Fruit fly (Drosophila melanogaster) whole organism, embryonic: ENCODE data around the gene CG34330.

ENCODE experiments used
- Aef1 ChIP-seq: fragments of 200-800 bp; sonication (Bioruptor generic); IDR thresholded peaks from 3 replicates; pipeline ENCODE4 v1.3.6; 2022; ENCODE audit warnings: missing biosample characterization, missing genetic modification characterization
- B-H1 ChIP-seq: fragments of 200-800 bp; sonication (Bioruptor generic); IDR thresholded peaks from 3 replicates; pipeline ENCODE4 v1.3.6; 2022; ENCODE audit warnings: missing biosample characterization, missing genetic modification characterization
- BtbVII ChIP-seq: fragments of 200-800 bp; sonication (Bioruptor generic); optimal IDR thresholded peaks from 3 replicates; lab custom pipeline; 2017; ENCODE audit warnings: missing biosample characterization, mild to moderate bottlenecking, missing genetic modification characterization
- Bteb2 ChIP-seq: fragments of 200-800 bp; sonication (Bioruptor generic); optimal IDR thresholded peaks from 2 replicates; lab custom pipeline; 2016; ENCODE audit warnings: missing biosample characterization, missing genetic modification characterization
- CG11723 ChIP-seq: fragments of 200-800 bp; sonication (Bioruptor generic); optimal IDR thresholded peaks from 2 replicates; lab custom pipeline; 2017; ENCODE audit warnings: missing biosample characterization, mild to moderate bottlenecking, missing genetic modification characterization
- CG12659 ChIP-seq: fragments of 200-800 bp; sonication (Bioruptor generic); optimal IDR thresholded peaks from 3 replicates; lab custom pipeline; 2017; ENCODE audit warnings: mild to moderate bottlenecking, missing biosample characterization, missing genetic modification reagents, missing genetic modification characterization
- CG14050 ChIP-seq: fragments of 200-800 bp; sonication (Bioruptor generic); IDR thresholded peaks from 3 replicates; pipeline ENCODE4 v1.3.6; 2022; ENCODE audit warnings: missing biosample characterization, missing genetic modification characterization
- CG15269 ChIP-seq: fragments of 200-800 bp; sonication (Bioruptor generic); optimal IDR thresholded peaks from 2 replicates; lab custom pipeline; 2018; ENCODE audit warnings: missing biosample characterization, mild to moderate bottlenecking, missing genetic modification characterization, moderate library complexity
- CG1603 ChIP-seq: fragments of 200-800 bp; sonication (Bioruptor generic); optimal IDR thresholded peaks from 2 replicates; lab custom pipeline; 2019; ENCODE audit warnings: missing biosample characterization, mild to moderate bottlenecking, missing genetic modification characterization, moderate library complexity
- CG17186 ChIP-seq: fragments of 200-800 bp; sonication (Bioruptor generic); optimal IDR thresholded peaks from 3 replicates; lab custom pipeline; 2017; ENCODE audit warnings: missing biosample characterization, missing genetic modification reagents, missing genetic modification characterization
- CG17385 ChIP-seq: fragments of 200-800 bp; sonication (Bioruptor generic); optimal IDR thresholded peaks from 3 replicates; lab custom pipeline; 2018; ENCODE audit warnings: missing biosample characterization, mild to moderate bottlenecking, missing genetic modification characterization
- CG17568 ChIP-seq: fragments of 200-800 bp; sonication (Bioruptor generic); optimal IDR thresholded peaks from 2 replicates; lab custom pipeline; 2018; ENCODE audit warnings: missing biosample characterization, mild to moderate bottlenecking, missing genetic modification characterization, moderate library complexity
- CG17612 ChIP-seq: fragments of 200-800 bp; sonication (Bioruptor generic); IDR thresholded peaks from 2 replicates; pipeline ENCODE4 v1.3.6; 2022; ENCODE audit warnings: missing biosample characterization, missing genetic modification characterization
- CG17829 ChIP-seq: fragments of 200-800 bp; optimal IDR thresholded peaks from 2 replicates; lab custom pipeline; 2019; ENCODE audit warnings: missing biosample characterization, mild to moderate bottlenecking, missing genetic modification characterization, moderate library complexity
- CG1832 ChIP-seq: fragments of 200-800 bp; sonication (Bioruptor generic); optimal IDR thresholded peaks from 2 replicates; lab custom pipeline; 2017; ENCODE audit warnings: missing biosample characterization, mild to moderate bottlenecking, missing genetic modification characterization, inconsistent platforms
- CG2889 ChIP-seq: fragments of 200-800 bp; sonication (Bioruptor generic); IDR thresholded peaks from 3 replicates; pipeline ENCODE4 v1.3.6; 2022; ENCODE audit warnings: missing biosample characterization, missing genetic modification characterization
- CG32767 ChIP-seq: fragments of 200-800 bp; sonication (Bioruptor generic); IDR thresholded peaks from 2 replicates; pipeline ENCODE4 v1.3.6; 2022; ENCODE audit warnings: missing biosample characterization, missing genetic modification characterization
- CG3407 ChIP-seq: fragments of 200-800 bp; sonication (Bioruptor generic); optimal IDR thresholded peaks from 2 replicates; lab custom pipeline; 2018; ENCODE audit warnings: missing biosample characterization, mild to moderate bottlenecking, missing genetic modification characterization
- CG34422 ChIP-seq: fragments of 200-800 bp; sonication (Bioruptor generic); IDR thresholded peaks from 3 replicates; pipeline ENCODE4 v1.3.6; 2022; ENCODE audit warnings: missing biosample characterization, missing genetic modification characterization
- CG5245 ChIP-seq: fragments of 200-800 bp; sonication (Bioruptor generic); optimal IDR thresholded peaks from 3 replicates; lab custom pipeline; 2016; ENCODE audit warnings: missing biosample characterization, missing genetic modification characterization
- CG6175 ChIP-seq: fragments of 200-800 bp; sonication (Bioruptor generic); IDR thresholded peaks from 3 replicates; pipeline ENCODE4 v1.3.6; 2022; ENCODE audit warnings: missing biosample characterization, missing genetic modification characterization
- CG6683 ChIP-seq: fragments of 200-800 bp; sonication (Bioruptor generic); optimal IDR thresholded peaks from 2 replicates; lab custom pipeline; 2017; ENCODE audit warnings: missing biosample characterization, mild to moderate bottlenecking, missing genetic modification characterization, missing genetic modification reagents
- CG8290 ChIP-seq, 3 experiments: fragments of 200-800 bp; sonication (Bioruptor generic); optimal IDR thresholded peaks; 2 replicates each; lab custom pipeline; 2016 to 2019; ENCODE audit warnings: missing biosample characterization in 3 of 3, missing genetic modification characterization in 3 of 3, mild to moderate bottlenecking in 2 of 3, moderate library complexity in 1 of 3
- CG9876 ChIP-seq: fragments of 200-800 bp; sonication (Bioruptor generic); optimal IDR thresholded peaks from 2 replicates; lab custom pipeline; 2016; ENCODE audit warnings: missing biosample characterization, missing genetic modification characterization
- Dbx ChIP-seq: fragments of 200-800 bp; sonication (Bioruptor generic); IDR thresholded peaks from 3 replicates; pipeline ENCODE4 v1.3.6; 2022; ENCODE audit warnings: missing biosample characterization, missing genetic modification characterization
- Dfd ChIP-seq, 2 experiments: fragments of >200 bp; optimal IDR thresholded peaks; 2 replicates each; lab custom pipeline; 2017; ENCODE audit warnings: missing biosample characterization in 2 of 2, missing genetic modification characterization in 2 of 2
- HHEX ChIP-seq: fragments of 200-800 bp; sonication (Bioruptor generic); optimal IDR thresholded peaks from 3 replicates; lab custom pipeline; 2017; ENCODE audit warnings: missing biosample characterization, mild to moderate bottlenecking, missing genetic modification characterization, missing genetic modification reagents
- Med ChIP-seq: fragments of 200-800 bp; sonication (Bioruptor generic); peaks from one replicate; lab custom pipeline; 2016; ENCODE audit warnings: missing biosample characterization, missing genetic modification characterization, mild to moderate bottlenecking, inconsistent platforms, moderate library complexity
- NfI ChIP-seq: fragments of 200-800 bp; sonication (Bioruptor generic); optimal IDR thresholded peaks from 3 replicates; lab custom pipeline; 2018; ENCODE audit warnings: missing biosample characterization, mild to moderate bottlenecking, missing genetic modification characterization, moderate library complexity
- Oaz ChIP-seq: fragments of 200-800 bp; sonication (Bioruptor generic); IDR thresholded peaks from 2 replicates; pipeline ENCODE4 v1.3.6; 2022; ENCODE audit warnings: missing biosample characterization, missing genetic modification characterization
- Ptx1 ChIP-seq: fragments of 200-800 bp; sonication (Bioruptor generic); IDR thresholded peaks from 2 replicates; pipeline ENCODE4 v1.3.6; 2022; ENCODE audit warnings: missing biosample characterization, missing genetic modification characterization
- Rfx ChIP-seq: fragments of 200-800 bp; sonication (Bioruptor generic); IDR thresholded peaks from 2 replicates; pipeline ENCODE4 v1.3.6; 2022; ENCODE audit warnings: missing biosample characterization, missing genetic modification characterization
- Xrp1 ChIP-seq: fragments of 200-800 bp; sonication (Bioruptor generic); IDR thresholded peaks from 2 replicates; pipeline ENCODE4 v1.3.6; 2022; ENCODE audit warnings: missing biosample characterization, missing genetic modification characterization
- bigmax ChIP-seq: fragments of 200-800 bp; sonication (Bioruptor generic); optimal IDR thresholded peaks from 2 replicates; lab custom pipeline; 2018; ENCODE audit warnings: missing biosample characterization, mild to moderate bottlenecking, missing genetic modification characterization
- chn ChIP-seq: fragments of 200-800 bp; sonication (Bioruptor generic); optimal IDR thresholded peaks from 2 replicates; lab custom pipeline; 2016; ENCODE audit warnings: missing biosample characterization, missing genetic modification characterization
- grau ChIP-seq: fragments of 200-800 bp; optimal IDR thresholded peaks from 3 replicates; lab custom pipeline; 2019; ENCODE audit warnings: missing biosample characterization, mild to moderate bottlenecking, missing genetic modification characterization, moderate library complexity
- knrl ChIP-seq: fragments of 200-800 bp; sonication (Bioruptor generic); IDR thresholded peaks from 3 replicates; pipeline ENCODE4 v1.3.6; 2022; ENCODE audit warnings: missing biosample characterization, missing genetic modification characterization; ENCODE audit not compliant: partially characterized antibody
- lmd ChIP-seq: fragments of 200-800 bp; sonication (Bioruptor generic); IDR thresholded peaks from 2 replicates; pipeline ENCODE4 v1.3.6; 2022; ENCODE audit warnings: missing biosample characterization, missing genetic modification characterization
- nerfin-1 ChIP-seq: fragments of 200-800 bp; sonication (Bioruptor generic); optimal IDR thresholded peaks from 3 replicates; lab custom pipeline; 2019; ENCODE audit warnings: missing biosample characterization, mild to moderate bottlenecking, missing genetic modification characterization, moderate library complexity
- nmo ChIP-seq: fragments of 200-800 bp; sonication (Bioruptor generic); optimal IDR thresholded peaks from 2 replicates; lab custom pipeline; 2018; ENCODE audit warnings: missing biosample characterization, mild to moderate bottlenecking, missing genetic modification characterization, moderate library complexity
- odd ChIP-seq: fragments of 200-800 bp; sonication (Bioruptor generic); optimal IDR thresholded peaks from 2 replicates; lab custom pipeline; 2017; ENCODE audit warnings: missing biosample characterization, mild to moderate bottlenecking, missing genetic modification characterization
- p53 ChIP-seq: fragments of 200-800 bp; sonication (Bioruptor generic); optimal IDR thresholded peaks from 2 replicates; lab custom pipeline; 2016; ENCODE audit warnings: missing biosample characterization, missing genetic modification characterization
- pita ChIP-seq: fragments of 200-800 bp; sonication (Bioruptor generic); optimal IDR thresholded peaks from 2 replicates; lab custom pipeline; 2017; ENCODE audit warnings: missing biosample characterization, mild to moderate bottlenecking, missing genetic modification characterization
- run ChIP-seq: fragments of 200-800 bp; sonication (Bioruptor generic); optimal IDR thresholded peaks from 3 replicates; lab custom pipeline; 2018; ENCODE audit warnings: missing biosample characterization, mild to moderate bottlenecking, missing genetic modification characterization
- ssp ChIP-seq: fragments of 200-800 bp; sonication (Bioruptor generic); IDR thresholded peaks from 2 replicates; pipeline ENCODE4 v1.3.6; 2022; ENCODE audit warnings: missing biosample characterization, missing genetic modification characterization
- zfh1 ChIP-seq: fragments of 200-800 bp; sonication (Bioruptor generic); IDR thresholded peaks from 3 replicates; pipeline ENCODE4 v1.3.6; 2022; ENCODE audit warnings: missing biosample characterization, missing genetic modification characterization

CG34330 gene

dm6 chrX:19083190-19083589 is 14.4 kb upstream of the CG34330 start, which contains the start of gene CG7423:
CG7423 (minus strand) TSS chrX:19083290.
- TF ChIP-seq odd (GFP tag; lab: Kevin White, UChicago), result no peak
- no peak for TF ChIP-seq Aef1
- TF ChIP-seq Bteb2 (GFP tag; lab: Kevin White, UChicago), result no peak
- TF ChIP-seq, all 482 proteins: peak for 0

DNA sequence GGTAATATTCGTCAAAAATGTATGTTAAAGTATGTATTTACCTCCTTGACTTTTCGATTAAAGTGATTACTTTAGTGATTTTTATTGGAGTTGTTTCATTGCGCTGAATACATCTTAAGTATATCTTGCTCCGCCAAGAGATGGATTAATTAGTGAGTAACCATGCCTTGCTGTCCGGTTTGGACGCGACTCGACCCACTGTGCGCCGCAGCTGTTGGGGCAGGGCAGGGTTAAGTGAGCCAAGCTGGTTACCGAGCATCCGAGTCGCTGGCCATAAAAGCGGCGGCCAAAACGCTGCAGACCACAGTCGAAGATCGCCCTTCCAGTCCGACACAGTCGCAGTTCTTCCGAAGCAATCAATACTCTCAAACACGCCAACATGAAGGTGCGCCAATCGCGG is 12.6 kb upstream of the CG34330 start, which contains the start of gene CG14191:
Gene CG14191, plus strand, starts transcription at position 301 of the 400 bp plus-strand sequence.
- TF ChIP-seq CG6683 (no peak), CG32767 (GFP tag; lab: Robert Waterston, UW) (no peak), Xrp1 (GFP tag; lab: Robert Waterston, UW) (no peak), CG17385 (GFP tag; lab: Kevin White, UChicago) (no peak), CG17568 (GFP tag; lab: Kevin White, UChicago) (no peak), CG17829 (tag; lab: Kevin White, UChicago) (no peak), bigmax (GFP tag; lab: Kevin White, UChicago) (no peak)

DNA sequence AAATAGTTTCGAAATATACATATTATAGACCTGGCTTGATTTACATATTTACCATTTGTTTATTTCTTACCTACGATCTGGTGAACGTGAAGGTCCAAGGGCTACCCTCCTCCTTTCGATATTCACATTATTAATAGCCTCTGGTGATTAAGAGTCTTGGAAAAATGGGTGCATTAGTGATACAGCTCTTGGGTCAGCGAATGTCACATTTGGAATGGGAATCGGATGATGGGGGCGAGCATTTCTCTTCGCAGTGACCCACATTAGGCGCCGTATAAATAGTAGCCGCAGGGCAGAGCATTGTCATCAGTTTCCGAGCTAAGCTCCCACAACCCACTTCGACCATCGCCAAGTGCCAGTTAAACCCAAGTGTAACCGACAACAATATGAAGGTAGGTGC is 8.6 kb upstream of the CG34330 start, which contains the start of gene CG7406:
Gene CG7406, plus strand, starts transcription at position 301 of the 400 bp plus-strand sequence.
- TF ChIP-seq Dbx (no peak), CG17385 (GFP tag; lab: Kevin White, UChicago) (no peak), CG34422 (GFP tag; lab: Robert Waterston, UW) (no peak), Rfx (GFP tag; lab: Robert Waterston, UW) (no peak), run (no peak), CG15269 (tag; lab: Kevin White, UChicago) (no peak)

dm6 chrX:19074585-19074984 is 5.8 kb upstream of the CG34330 start:
- TF ChIP-seq grau (no peak), CG17612 (GFP tag; lab: Robert Waterston, UW) (peak; percentile 86), Oaz (GFP tag; lab: Robert Waterston, UW) (no peak), CG8290 (GFP tag; optimal IDR thresholded peaks at IDR 0.05; lab: Kevin White, UChicago) (peak; percentile 87), CG8290 (tag; optimal IDR thresholded peaks at IDR 0.05; lab: Kevin White, UChicago) (peak; percentile 7 to 69), CG2889 (no peak), NfI (GFP tag; lab: Kevin White, UChicago) (no peak), CG14050 (GFP tag; lab: Robert Waterston, UW) (no peak), BtbVII (GFP tag; lab: Kevin White, UChicago) (no peak), CG12659 (GFP tag; lab: Kevin White, UChicago) (no peak), Dfd (GFP tag; optimal IDR thresholded peaks at IDR 0.05; lab: Kevin White, UChicago) (no peak), CG6175 (no peak), CG1832 (GFP tag; lab: Kevin White, UChicago) (no peak), Med (GFP tag; lab: Kevin White, UChicago) (peak; percentile 19), CG34422 (GFP tag; lab: Robert Waterston, UW) (no peak), chn (no peak), CG17568 (GFP tag; lab: Kevin White, UChicago) (no peak), nmo (GFP tag; lab: Kevin White, UChicago) (no peak), zfh1 (GFP tag; lab: Robert Waterston, UW) (no peak), knrl (no peak), nerfin-1 (tag; lab: Kevin White, UChicago) (no peak)
- TF ChIP-seq, all 482 proteins: peak for 3

dm6 chrX:19073878-19074277 is 5.1 kb upstream of the CG34330 start:
- TF ChIP-seq Dbx, result no peak
- no peak for TF ChIP-seq pita (GFP tag; lab: Kevin White, UChicago)
- no peak for TF ChIP-seq p53 (GFP tag; lab: Kevin White, UChicago)
- TF ChIP-seq CG1603 (tag; lab: Kevin White, UChicago), result no peak
- TF ChIP-seq HHEX, result no peak
- no peak for TF ChIP-seq CG9876 (GFP tag; lab: Kevin White, UChicago)
- TF ChIP-seq CG3407, result no peak
- no peak for TF ChIP-seq ssp (GFP tag; lab: Robert Waterston, UW)
- TF ChIP-seq CG11723 (GFP tag; lab: Kevin White, UChicago), result no peak
- TF ChIP-seq lmd (GFP tag; lab: Robert Waterston, UW), result no peak
- no peak for TF ChIP-seq CG5245
- TF ChIP-seq Ptx1, result no peak
- TF ChIP-seq B-H1 (GFP tag; lab: Robert Waterston, UW), result no peak
- TF ChIP-seq CG17186 (GFP tag; lab: Kevin White, UChicago), result no peak
